Worm (Caenorhabditis elegans) whole organism, L1 larva: ENCODE measurements around the gene btb-2.
A peak's percentile ranks its signal among the peaks of the same experiment; 100 is the strongest.

Source experiments
- C04F5.9 ChIP-seq: sonication (generic microtip); optimal IDR thresholded peaks from 2 replicates; lab custom pipeline; 2016; ENCODE audit warnings: missing genetic modification characterization, missing compliant biosample characterization
- C16A3.4 ChIP-seq: fragments of 150-350 bp; optimal IDR thresholded peaks from 2 replicates; lab custom pipeline; 2014; ENCODE audit warnings: missing biosample characterization, missing genetic modification characterization
- C34B4.2 ChIP-seq: sonication (generic microtip); optimal IDR thresholded peaks from 2 replicates; lab custom pipeline; 2017; ENCODE audit warnings: mild to moderate bottlenecking, missing genetic modification characterization, missing compliant biosample characterization
- F16B12.6 ChIP-seq: fragments of 150-350 bp; optimal IDR thresholded peaks from 2 replicates; lab custom pipeline; 2014; ENCODE audit warnings: missing biosample characterization, missing genetic modification characterization
- Y116A8C.19 ChIP-seq: sonication (generic microtip); optimal IDR thresholded peaks from 2 replicates; lab custom pipeline; 2016; ENCODE audit warnings: missing compliant biosample characterization, missing genetic modification characterization, borderline replicate concordance
- alr-1 ChIP-seq: fragments of 200-800 bp; sonication (Bioruptor generic); optimal IDR thresholded peaks from 2 replicates; lab custom pipeline; 2018; ENCODE audit warnings: borderline replicate concordance, mild to moderate bottlenecking, missing genetic modification characterization, missing compliant biosample characterization
- ceh-63 ChIP-seq: fragments of 200-800 bp; sonication (Bioruptor generic); optimal IDR thresholded peaks from 2 replicates; lab custom pipeline; 2018; ENCODE audit warnings: mild to moderate bottlenecking, missing genetic modification characterization, missing compliant biosample characterization
- ceh-8 ChIP-seq: fragments of 200-800 bp; sonication (Bioruptor generic); optimal IDR thresholded peaks from 2 replicates; lab custom pipeline; 2018; ENCODE audit warnings: mild to moderate bottlenecking, missing genetic modification characterization, moderate library complexity, missing compliant biosample characterization
- ceh-82 ChIP-seq, 3 experiments: fragments of 150-350 bp in 1 of 3; sonication (generic microtip) in 2 of 3; optimal IDR thresholded peaks; 2 replicates each; lab custom pipeline; 2014 to 2017; ENCODE audit warnings: missing biosample characterization in 3 of 3, missing genetic modification characterization in 3 of 3
- ceh-88 ChIP-seq: fragments of 200-800 bp; sonication (Bioruptor generic); IDR thresholded peaks from 2 replicates; pipeline ENCODE4 v1.3.6; 2022; ENCODE audit warnings: missing genetic modification characterization, missing compliant biosample characterization
- ceh-90 ChIP-seq: sonication (generic microtip); optimal IDR thresholded peaks from 2 replicates; lab custom pipeline; 2016; ENCODE audit warnings: missing genetic modification characterization, missing compliant biosample characterization
- dsc-1 ChIP-seq: sonication (generic microtip); optimal IDR thresholded peaks from 2 replicates; lab custom pipeline; 2016; ENCODE audit warnings: mild to moderate bottlenecking, missing genetic modification characterization, missing compliant biosample characterization
- efl-1 ChIP-seq, 4 experiments: fragments of 150-350 bp; optimal IDR thresholded peaks in 3 of 4; peaks in 1 of 4; 1 replicate in 1 of 4; 2 replicates in 3 of 4; lab custom pipeline; 2014; ENCODE audit warnings: missing biosample characterization in 2 of 4, missing genetic modification characterization in 2 of 4, missing genetic modification reagents in 2 of 4
- egl-13 ChIP-seq: sonication (generic microtip); optimal IDR thresholded peaks from 2 replicates; lab custom pipeline; 2016; ENCODE audit warnings: missing genotype, missing genetic modification reagents, missing genetic modification characterization, missing compliant biosample characterization
- elt-3 ChIP-seq, 6 experiments: fragments of 150-350 bp in 1 of 6; sonication (generic microtip); optimal IDR thresholded peaks; 2 replicates each; lab custom pipeline; 2017 to 2018; ENCODE audit warnings: missing biosample characterization in 6 of 6, missing genetic modification characterization in 6 of 6, inconsistent platforms in 1 of 6
- fkh-10 ChIP-seq: sonication (generic microtip); optimal IDR thresholded peaks from 2 replicates; lab custom pipeline; 2017; ENCODE audit warnings: missing biosample characterization, missing genetic modification reagents, missing genetic modification characterization
- fkh-8 ChIP-seq: sonication (generic microtip); optimal IDR thresholded peaks from 2 replicates; lab custom pipeline; 2016; ENCODE audit warnings: mild to moderate bottlenecking, missing genetic modification characterization, missing compliant biosample characterization
- fos-1 ChIP-seq: fragments of 150-350 bp; optimal IDR thresholded peaks from 2 replicates; lab custom pipeline; 2014; ENCODE audit warnings: missing biosample characterization, missing genetic modification characterization
- hpl-2 ChIP-seq: fragments of 150-350 bp; optimal IDR thresholded peaks from 2 replicates; lab custom pipeline; 2014; ENCODE audit warnings: missing biosample characterization, missing genetic modification reagents, missing genetic modification characterization
- irx-1 ChIP-seq: sonication (generic microtip); optimal IDR thresholded peaks from 2 replicates; lab custom pipeline; 2016; ENCODE audit warnings: missing genetic modification characterization, missing compliant biosample characterization
- isw-1 ChIP-seq: fragments of 200-800 bp; sonication (Bioruptor generic); IDR thresholded peaks from 2 replicates; pipeline ENCODE4 v1.3.6; 2022; ENCODE audit warnings: missing genetic modification characterization, missing compliant biosample characterization
- jun-1 ChIP-seq: fragments of 150-350 bp; optimal IDR thresholded peaks from 2 replicates; lab custom pipeline; 2014; ENCODE audit warnings: missing biosample characterization, missing genetic modification reagents, missing genetic modification characterization
- lin-14 ChIP-seq: fragments of 200-800 bp; sonication (Bioruptor generic); optimal IDR thresholded peaks from 2 replicates; lab custom pipeline; 2018; ENCODE audit warnings: mild to moderate bottlenecking, missing genetic modification characterization, moderate library complexity, missing compliant biosample characterization
- lsy-2 ChIP-seq, 2 experiments: fragments of 150-350 bp; optimal IDR thresholded peaks; 2 replicates each; lab custom pipeline; 2014; ENCODE audit warnings: missing biosample characterization in 2 of 2, missing genetic modification characterization in 2 of 2
- mef-2 ChIP-seq: fragments of 150-350 bp; optimal IDR thresholded peaks from 2 replicates; lab custom pipeline; 2014; ENCODE audit warnings: missing biosample characterization, missing genetic modification characterization
- mep-1 ChIP-seq: fragments of 150-350 bp; optimal IDR thresholded peaks from 2 replicates; lab custom pipeline; 2014; ENCODE audit warnings: missing biosample characterization, missing genetic modification characterization
- nhr-12 ChIP-seq: sonication (generic microtip); optimal IDR thresholded peaks from 2 replicates; lab custom pipeline; 2017; ENCODE audit warnings: missing biosample characterization, missing genetic modification characterization
- nhr-19 ChIP-seq: fragments of 200-800 bp; sonication (Bioruptor generic); conservative IDR thresholded peaks from 2 replicates; pipeline ENCODE4 v1.3.6; 2022; ENCODE audit warnings: missing genetic modification characterization, missing compliant biosample characterization
- nhr-237 ChIP-seq: fragments of 150-350 bp; optimal IDR thresholded peaks from 2 replicates; lab custom pipeline; 2014; ENCODE audit warnings: missing biosample characterization, missing genetic modification characterization
- nhr-71 ChIP-seq: sonication (generic microtip); optimal IDR thresholded peaks from 2 replicates; lab custom pipeline; 2016; ENCODE audit warnings: mild to moderate bottlenecking, missing genetic modification characterization, moderate library complexity, missing compliant biosample characterization
- nhr-76 ChIP-seq: sonication (generic microtip); optimal IDR thresholded peaks from 2 replicates; lab custom pipeline; 2017; ENCODE audit warnings: missing biosample characterization, missing genetic modification characterization
- nhr-77 ChIP-seq: fragments of 150-350 bp; optimal IDR thresholded peaks from 2 replicates; lab custom pipeline; 2014; ENCODE audit warnings: missing biosample characterization, missing genetic modification characterization
- pax-3 ChIP-seq: fragments of 200-800 bp; sonication (Bioruptor generic); optimal IDR thresholded peaks from 2 replicates; lab custom pipeline; 2018; ENCODE audit warnings: mild to moderate bottlenecking, missing genetic modification characterization, moderate library complexity, missing compliant biosample characterization
- rnt-1 ChIP-seq: sonication (generic microtip); optimal IDR thresholded peaks from 2 replicates; lab custom pipeline; 2016; ENCODE audit warnings: mild to moderate bottlenecking, missing genetic modification characterization, moderate library complexity, missing compliant biosample characterization
- sox-4 ChIP-seq: sonication (generic microtip); optimal IDR thresholded peaks from 2 replicates; lab custom pipeline; 2016; ENCODE audit warnings: missing genetic modification characterization, missing compliant biosample characterization
- swsn-7 ChIP-seq: sonication (generic microtip); optimal IDR thresholded peaks from 2 replicates; lab custom pipeline; 2016; ENCODE audit warnings: missing genetic modification characterization, missing compliant biosample characterization
- tbx-2 ChIP-seq: sonication (generic microtip); optimal IDR thresholded peaks from 2 replicates; lab custom pipeline; 2016; ENCODE audit warnings: missing genetic modification characterization, missing compliant biosample characterization
- tlp-1 ChIP-seq: fragments of 150-350 bp; optimal IDR thresholded peaks from 2 replicates; lab custom pipeline; 2014; ENCODE audit warnings: missing biosample characterization, missing genetic modification characterization
- unc-130 ChIP-seq: fragments of 150-350 bp; optimal IDR thresholded peaks from 2 replicates; lab custom pipeline; 2017; ENCODE audit warnings: missing biosample characterization, missing genetic modification characterization, inconsistent platforms
- unc-98 ChIP-seq: fragments of 200-800 bp; sonication (Bioruptor generic); IDR thresholded peaks from 2 replicates; pipeline ENCODE4 v1.3.6; 2022; ENCODE audit warnings: missing genetic modification characterization, missing compliant biosample characterization
- vab-15 ChIP-seq: sonication (generic microtip); optimal IDR thresholded peaks from 2 replicates; lab custom pipeline; 2017; ENCODE audit warnings: missing genotype, mild to moderate bottlenecking, missing genetic modification characterization, missing compliant biosample characterization
- xbp-1 ChIP-seq: sonication (generic microtip); optimal IDR thresholded peaks from 2 replicates; lab custom pipeline; 2016; ENCODE audit warnings: missing genetic modification characterization, missing compliant biosample characterization
- ztf-4 ChIP-seq: fragments of 150-350 bp; optimal IDR thresholded peaks from 2 replicates; lab custom pipeline; 2014; ENCODE audit warnings: missing biosample characterization, missing genetic modification characterization

The btb-2 gene

ce11 chrII:6383183-6383695, 18.5 kb upstream of the btb-2 start, which contains the start of gene F58F12.1 (continued):
- no peak for TF ChIP-seq tlp-1
- no peak for TF ChIP-seq nhr-76 (tag; lab: Kevin White, UChicago)
- no peak for TF ChIP-seq vab-15 (tag; lab: Kevin White, UChicago)
- TF ChIP-seq ceh-63, result no peak
- TF ChIP-seq xbp-1, result peak; percentile 75
- peak; percentile 72 for TF ChIP-seq nhr-71
- TF ChIP-seq fkh-8 (tag; lab: Kevin White, UChicago), result peak; percentile 56
- TF ChIP-seq fos-1 (tag; lab: Kevin White, UChicago), result no peak
- peak; percentile 78 for TF ChIP-seq tbx-2
- peak; percentile 56 to 79 for TF ChIP-seq lsy-2 (tag; optimal IDR thresholded peaks at IDR 0.05; lab: Kevin White, UChicago)
- peak; percentile 39 for TF ChIP-seq egl-13 (tag; lab: Kevin White, UChicago)
- TF ChIP-seq nhr-19 (GFP tag; lab: Robert Waterston, UW), result peak; percentile 46
- no peak for TF ChIP-seq nhr-77 (tag; lab: Kevin White, UChicago)
- TF ChIP-seq ceh-88 (GFP tag; lab: Robert Waterston, UW), result no peak
- TF ChIP-seq sox-4 (tag; lab: Kevin White, UChicago), result peak; percentile 41
- TF ChIP-seq nhr-12 (tag; lab: Kevin White, UChicago), result no peak
- peak; percentile 44 for TF ChIP-seq jun-1 (tag; lab: Kevin White, UChicago)
- TF ChIP-seq C34B4.2, result no peak
- TF ChIP-seq mef-2 (tag; lab: Kevin White, UChicago), result no peak
- no peak for TF ChIP-seq hpl-2
- TF ChIP-seq efl-1 (optimal IDR thresholded peaks at IDR 0.05; lab: Kevin White, UChicago), result peak; percentile 66 to 73
- TF ChIP-seq efl-1 (GFP tag; optimal IDR thresholded peaks at IDR 0.05 in 1 of 2; lab: Kevin White, UChicago), result peak; percentile 61 to 94
- TF ChIP-seq ceh-82 (tag; optimal IDR thresholded peaks at IDR 0.05; lab: Kevin White, UChicago), result peak in 2 of 3 experiments; percentile 39 to 70
- TF ChIP-seq fkh-10 (GFP tag; lab: Kevin White, UChicago), result no peak
- peak; percentile 30 for TF ChIP-seq C04F5.9 (tag; lab: Kevin White, UChicago)
- peak; percentile 73 for TF ChIP-seq irx-1 (tag; lab: Kevin White, UChicago)
- peak; percentile 95 for TF ChIP-seq rnt-1 (tag; lab: Kevin White, UChicago)
- TF ChIP-seq elt-3 (tag; optimal IDR thresholded peaks at IDR 0.05; lab: Kevin White, UChicago), result peak in 1 of 6 experiments; percentile 21
- TF ChIP-seq ztf-4 (tag; lab: Kevin White, UChicago), result no peak
- TF ChIP-seq lin-14 (GFP tag; lab: Kevin White, UChicago), result peak; percentile 73
- TF ChIP-seq F16B12.6 (tag; lab: Kevin White, UChicago), result peak; percentile 22
- TF ChIP-seq unc-98 (GFP tag; lab: Robert Waterston, UW), result peak; percentile 56
- peak; percentile 78 for TF ChIP-seq C16A3.4 (tag; lab: Kevin White, UChicago)
- peak; percentile 81 for TF ChIP-seq mep-1 (tag; lab: Kevin White, UChicago)
- no peak for TF ChIP-seq Y116A8C.19 (tag; lab: Kevin White, UChicago)
- TF ChIP-seq pax-3, result peak; percentile 38

- TF ChIP-seq nhr-237 (tag; lab: Kevin White, UChicago) (no peak), C34B4.2 (no peak), unc-130 (tag; lab: Kevin White, UChicago) (no peak), tlp-1 (no peak), alr-1 (tag; lab: Kevin White, UChicago) (no peak), isw-1 (GFP tag; lab: Robert Waterston, UW) (no peak), dsc-1 (tag; lab: Kevin White, UChicago) (no peak), ceh-90 (no peak), ztf-4 (tag; lab: Kevin White, UChicago) (no peak), C16A3.4 (tag; lab: Kevin White, UChicago) (no peak), rnt-1 (tag; lab: Kevin White, UChicago) (no peak), swsn-7 (tag; lab: Kevin White, UChicago) (no peak), ceh-8 (GFP tag; lab: Kevin White, UChicago) (no peak), nhr-77 (tag; lab: Kevin White, UChicago) (no peak)
These were observed 15.3 kb upstream of the btb-2 start, which contains the start of gene F58F12.4 for ce11 chrII:6386467-6386866. Gene F58F12.4 (plus strand): TSS chrII:6386767.
